Worm (Caenorhabditis elegans) whole organism, L1 larva: Measurements from ENCODE around the gene pdzd-8.

ENCODE experiments used
- C04F5.9 ChIP-seq: sonication (generic microtip); optimal IDR thresholded peaks from 2 replicates; lab custom pipeline; 2016; ENCODE audit warnings: missing genetic modification characterization, missing compliant biosample characterization
- C16A3.4 ChIP-seq: fragments of 150-350 bp; optimal IDR thresholded peaks from 2 replicates; lab custom pipeline; 2014; ENCODE audit warnings: missing biosample characterization, missing genetic modification characterization
- F16B12.6 ChIP-seq: fragments of 150-350 bp; optimal IDR thresholded peaks from 2 replicates; lab custom pipeline; 2014; ENCODE audit warnings: missing biosample characterization, missing genetic modification characterization
- Y116A8C.19 ChIP-seq: sonication (generic microtip); optimal IDR thresholded peaks from 2 replicates; lab custom pipeline; 2016; ENCODE audit warnings: missing compliant biosample characterization, missing genetic modification characterization, borderline replicate concordance
- aha-1 ChIP-seq: fragments of 150-350 bp; optimal IDR thresholded peaks from 2 replicates; lab custom pipeline; 2014; ENCODE audit warnings: missing biosample characterization, missing genetic modification characterization
- alr-1 ChIP-seq: fragments of 200-800 bp; sonication (Bioruptor generic); optimal IDR thresholded peaks from 2 replicates; lab custom pipeline; 2018; ENCODE audit warnings: borderline replicate concordance, mild to moderate bottlenecking, missing genetic modification characterization, missing compliant biosample characterization
- aly-2 ChIP-seq: fragments of 150-350 bp; optimal IDR thresholded peaks from 2 replicates; lab custom pipeline; 2014; ENCODE audit warnings: missing biosample characterization, missing genetic modification characterization
- ama-1 ChIP-seq: fragments of 150-350 bp; optimal IDR thresholded peaks from 2 replicates; lab custom pipeline; 2014
- ceh-82 ChIP-seq, 3 experiments: fragments of 150-350 bp in 1 of 3; sonication (generic microtip) in 2 of 3; optimal IDR thresholded peaks; 2 replicates each; lab custom pipeline; 2014 to 2017; ENCODE audit warnings: missing biosample characterization in 3 of 3, missing genetic modification characterization in 3 of 3
- ceh-88 ChIP-seq: fragments of 200-800 bp; sonication (Bioruptor generic); IDR thresholded peaks from 2 replicates; pipeline ENCODE4 v1.3.6; 2022; ENCODE audit warnings: missing genetic modification characterization, missing compliant biosample characterization
- ceh-90 ChIP-seq: sonication (generic microtip); optimal IDR thresholded peaks from 2 replicates; lab custom pipeline; 2016; ENCODE audit warnings: missing genetic modification characterization, missing compliant biosample characterization
- ces-1 ChIP-seq: fragments of 150-350 bp; optimal IDR thresholded peaks from 2 replicates; lab custom pipeline; 2014; ENCODE audit warnings: missing biosample characterization, missing genetic modification reagents, missing genetic modification characterization
- efl-1 ChIP-seq, 4 experiments: fragments of 150-350 bp; optimal IDR thresholded peaks in 3 of 4; peaks in 1 of 4; 1 replicate in 1 of 4; 2 replicates in 3 of 4; lab custom pipeline; 2014; ENCODE audit warnings: missing biosample characterization in 2 of 4, missing genetic modification characterization in 2 of 4, missing genetic modification reagents in 2 of 4
- efl-3 ChIP-seq: fragments of 200-800 bp; sonication (Bioruptor generic); optimal IDR thresholded peaks from 2 replicates; lab custom pipeline; 2018; ENCODE audit warnings: mild to moderate bottlenecking, missing genetic modification characterization, missing compliant biosample characterization
- egl-27 ChIP-seq, 2 experiments: fragments of 150-350 bp in 1 of 2; sonication (generic microtip); optimal IDR thresholded peaks; 3 replicates each; lab custom pipeline; 2017 to 2018; ENCODE audit warnings: missing biosample characterization in 2 of 2, missing genetic modification characterization in 2 of 2, missing genetic modification reagents in 2 of 2
- elt-2 ChIP-seq: sonication (generic microtip); optimal IDR thresholded peaks from 2 replicates; lab custom pipeline; 2016; ENCODE audit warnings: missing genetic modification characterization, mild to moderate bottlenecking, inconsistent platforms, missing compliant biosample characterization, missing genetic modification reagents
- elt-3 ChIP-seq, 6 experiments: fragments of 150-350 bp in 1 of 6; sonication (generic microtip); optimal IDR thresholded peaks; 2 replicates each; lab custom pipeline; 2017 to 2018; ENCODE audit warnings: missing biosample characterization in 6 of 6, missing genetic modification characterization in 6 of 6, inconsistent platforms in 1 of 6
- fkh-10 ChIP-seq: sonication (generic microtip); optimal IDR thresholded peaks from 2 replicates; lab custom pipeline; 2017; ENCODE audit warnings: missing biosample characterization, missing genetic modification reagents, missing genetic modification characterization
- fkh-8 ChIP-seq: sonication (generic microtip); optimal IDR thresholded peaks from 2 replicates; lab custom pipeline; 2016; ENCODE audit warnings: mild to moderate bottlenecking, missing genetic modification characterization, missing compliant biosample characterization
- grh-1 ChIP-seq: fragments of 200-800 bp; sonication (Bioruptor generic); IDR thresholded peaks from 2 replicates; pipeline ENCODE4 v1.3.6; 2022; ENCODE audit warnings: missing genetic modification reagents, missing genetic modification characterization, missing compliant biosample characterization
- hlh-17 ChIP-seq: fragments of 200-800 bp; sonication (Bioruptor generic); optimal IDR thresholded peaks from 2 replicates; lab custom pipeline; 2018; ENCODE audit warnings: missing genetic modification characterization, mild to moderate bottlenecking, missing compliant biosample characterization, moderate library complexity, borderline replicate concordance
- irx-1 ChIP-seq: sonication (generic microtip); optimal IDR thresholded peaks from 2 replicates; lab custom pipeline; 2016; ENCODE audit warnings: missing genetic modification characterization, missing compliant biosample characterization
- isw-1 ChIP-seq: fragments of 200-800 bp; sonication (Bioruptor generic); IDR thresholded peaks from 2 replicates; pipeline ENCODE4 v1.3.6; 2022; ENCODE audit warnings: missing genetic modification characterization, missing compliant biosample characterization
- lin-14 ChIP-seq: fragments of 200-800 bp; sonication (Bioruptor generic); optimal IDR thresholded peaks from 2 replicates; lab custom pipeline; 2018; ENCODE audit warnings: mild to moderate bottlenecking, missing genetic modification characterization, moderate library complexity, missing compliant biosample characterization
- lin-15B ChIP-seq: fragments of 150-350 bp; sonication (generic microtip); optimal IDR thresholded peaks from 3 replicates; lab custom pipeline; 2014; ENCODE audit warnings: missing biosample characterization, missing genetic modification characterization
- lin-35 ChIP-seq, 2 experiments: fragments of 150-350 bp; optimal IDR thresholded peaks; 2 replicates each; lab custom pipeline; 2014; ENCODE audit warnings: missing biosample characterization in 2 of 2, missing genetic modification characterization in 2 of 2, missing genetic modification reagents in 2 of 2
- lsy-2 ChIP-seq, 2 experiments: fragments of 150-350 bp; optimal IDR thresholded peaks; 2 replicates each; lab custom pipeline; 2014; ENCODE audit warnings: missing biosample characterization in 2 of 2, missing genetic modification characterization in 2 of 2
- mdl-1 ChIP-seq, 2 experiments: fragments of 150-350 bp; optimal IDR thresholded peaks; 2 replicates each; lab custom pipeline; 2014 to 2017; ENCODE audit warnings: missing biosample characterization in 2 of 2, missing genetic modification characterization in 2 of 2, inconsistent platforms in 1 of 2
- mef-2 ChIP-seq: fragments of 150-350 bp; optimal IDR thresholded peaks from 2 replicates; lab custom pipeline; 2014; ENCODE audit warnings: missing biosample characterization, missing genetic modification characterization
- mep-1 ChIP-seq: fragments of 150-350 bp; optimal IDR thresholded peaks from 2 replicates; lab custom pipeline; 2014; ENCODE audit warnings: missing biosample characterization, missing genetic modification characterization
- nhr-237 ChIP-seq: fragments of 150-350 bp; optimal IDR thresholded peaks from 2 replicates; lab custom pipeline; 2014; ENCODE audit warnings: missing biosample characterization, missing genetic modification characterization
- nhr-28 ChIP-seq: fragments of 150-350 bp; optimal IDR thresholded peaks from 2 replicates; lab custom pipeline; 2014; ENCODE audit warnings: missing biosample characterization, missing genetic modification characterization
- nhr-71 ChIP-seq: sonication (generic microtip); optimal IDR thresholded peaks from 2 replicates; lab custom pipeline; 2016; ENCODE audit warnings: mild to moderate bottlenecking, missing genetic modification characterization, moderate library complexity, missing compliant biosample characterization
- nhr-84 ChIP-seq: sonication (generic microtip); optimal IDR thresholded peaks from 2 replicates; lab custom pipeline; 2017; ENCODE audit warnings: missing biosample characterization, missing genetic modification characterization
- nhr-85 ChIP-seq: sonication (generic microtip); peaks from one replicate; lab custom pipeline; 2016; ENCODE audit warnings: missing genetic modification characterization, inconsistent platforms, missing compliant biosample characterization
- nhr-90 ChIP-seq: sonication (generic microtip); optimal IDR thresholded peaks from 2 replicates; lab custom pipeline; 2016; ENCODE audit warnings: mild to moderate bottlenecking, missing genetic modification characterization, missing compliant biosample characterization; ENCODE audit not compliant: poor library complexity
- pax-3 ChIP-seq: fragments of 200-800 bp; sonication (Bioruptor generic); optimal IDR thresholded peaks from 2 replicates; lab custom pipeline; 2018; ENCODE audit warnings: mild to moderate bottlenecking, missing genetic modification characterization, moderate library complexity, missing compliant biosample characterization
- pqm-1 ChIP-seq: sonication (generic microtip); optimal IDR thresholded peaks from 3 replicates; lab custom pipeline; 2017; ENCODE audit warnings: missing biosample characterization, missing genetic modification characterization
- rnt-1 ChIP-seq: sonication (generic microtip); optimal IDR thresholded peaks from 2 replicates; lab custom pipeline; 2016; ENCODE audit warnings: mild to moderate bottlenecking, missing genetic modification characterization, moderate library complexity, missing compliant biosample characterization
- snpc-4 ChIP-seq: fragments of 150-350 bp; optimal IDR thresholded peaks from 2 replicates; lab custom pipeline; 2014; ENCODE audit warnings: missing biosample characterization, missing genetic modification characterization
- sox-4 ChIP-seq: sonication (generic microtip); optimal IDR thresholded peaks from 2 replicates; lab custom pipeline; 2016; ENCODE audit warnings: missing genetic modification characterization, missing compliant biosample characterization
- swsn-7 ChIP-seq: sonication (generic microtip); optimal IDR thresholded peaks from 2 replicates; lab custom pipeline; 2016; ENCODE audit warnings: missing genetic modification characterization, missing compliant biosample characterization
- tlp-1 ChIP-seq: fragments of 150-350 bp; optimal IDR thresholded peaks from 2 replicates; lab custom pipeline; 2014; ENCODE audit warnings: missing biosample characterization, missing genetic modification characterization
- unc-86 ChIP-seq: sonication (generic microtip); optimal IDR thresholded peaks from 2 replicates; lab custom pipeline; 2016; ENCODE audit warnings: missing genetic modification characterization, missing compliant biosample characterization
- xbp-1 ChIP-seq: sonication (generic microtip); optimal IDR thresholded peaks from 2 replicates; lab custom pipeline; 2016; ENCODE audit warnings: missing genetic modification characterization, missing compliant biosample characterization
- zag-1 ChIP-seq: fragments of 150-350 bp; optimal IDR thresholded peaks from 2 replicates; lab custom pipeline; 2014; ENCODE audit warnings: missing biosample characterization, missing genetic modification characterization
- zip-4 ChIP-seq: fragments of 200-800 bp; sonication (Bioruptor generic); optimal IDR thresholded peaks from 2 replicates; lab custom pipeline; 2018; ENCODE audit warnings: mild to moderate bottlenecking, missing genetic modification characterization, moderate library complexity, missing compliant biosample characterization
- ztf-4 ChIP-seq: fragments of 150-350 bp; optimal IDR thresholded peaks from 2 replicates; lab custom pipeline; 2014; ENCODE audit warnings: missing biosample characterization, missing genetic modification characterization

Gene pdzd-8

ce11 chrIV:8947146-8947545 lies 28.2 kb upstream of the pdzd-8 start (continued):
- TF ChIP-seq F16B12.6: no peak
- peak; percentile 94 for TF ChIP-seq lin-14 (GFP tag; lab: Kevin White, UChicago)
- TF ChIP-seq C16A3.4 (tag; lab: Kevin White, UChicago): no peak
- TF ChIP-seq efl-1 (optimal IDR thresholded peaks at IDR 0.05; lab: Kevin White, UChicago): peak in 1 of 2 experiments; percentile 33
- TF ChIP-seq efl-1 (GFP tag; optimal IDR thresholded peaks at IDR 0.05 in 1 of 2; lab: Kevin White, UChicago): peak; percentile 17 to 32
- TF ChIP-seq snpc-4 (tag; lab: Kevin White, UChicago): peak; percentile 50
- TF ChIP-seq ceh-82 (tag; optimal IDR thresholded peaks at IDR 0.05; lab: Kevin White, UChicago): peak in 1 of 3 experiments; percentile 19

ce11 chrIV:8949078-8950039 lies 26.0 kb upstream of the pdzd-8 start:
- TF ChIP-seq ceh-88 (GFP tag; lab: Robert Waterston, UW) (peak; percentile 43; the same call in 1 of the 2 replicates), nhr-90 (tag; lab: Kevin White, UChicago) (peak; percentile 92), hlh-17 (GFP tag; lab: Kevin White, UChicago) (no peak), fkh-8 (tag; lab: Kevin White, UChicago) (peak; percentile 43), tlp-1 (tag; lab: Kevin White, UChicago) (no peak), mef-2 (tag; lab: Kevin White, UChicago) (no peak), lin-35 (GFP tag; optimal IDR thresholded peaks at IDR 0.05; lab: Kevin White, UChicago) (peak; percentile 9 to 91), efl-3 (GFP tag; lab: Kevin White, UChicago) (no peak), zag-1 (tag; lab: Kevin White, UChicago) (no peak), swsn-7 (tag; lab: Kevin White, UChicago) (peak; percentile 70), egl-27 (tag; optimal IDR thresholded peaks at IDR 0.05; lab: Kevin White, UChicago) (no peak), F16B12.6 (no peak), nhr-84 (no peak), aha-1 (tag; lab: Kevin White, UChicago) (no peak), lsy-2 (tag; optimal IDR thresholded peaks at IDR 0.05; lab: Kevin White, UChicago) (peak; percentile 81 to 82), irx-1 (tag; lab: Kevin White, UChicago) (peak; percentile 65), Y116A8C.19 (tag; lab: Kevin White, UChicago) (no peak), snpc-4 (tag; lab: Kevin White, UChicago) (peak; percentile 63), lin-15B (tag; lab: Kevin White, UChicago) (no peak), ces-1 (GFP tag; lab: Kevin White, UChicago) (no peak), ceh-90 (tag; lab: Kevin White, UChicago) (no peak), grh-1 (GFP tag; lab: Robert Waterston, UW) (peak; percentile 94; the same call in 1 of the 2 replicates), unc-86 (tag; lab: Kevin White, UChicago) (no peak), mdl-1 (tag; optimal IDR thresholded peaks at IDR 0.05; lab: Kevin White, UChicago) (peak in 1 of 2 experiments; percentile 99), alr-1 (no peak), nhr-85 (peak; percentile 100), C16A3.4 (tag; lab: Kevin White, UChicago) (peak; percentile 51), zip-4 (GFP tag; lab: Kevin White, UChicago) (no peak), ztf-4 (tag; lab: Kevin White, UChicago) (no peak), nhr-28 (tag; lab: Kevin White, UChicago) (no peak), elt-3 (tag; optimal IDR thresholded peaks at IDR 0.05; lab: Kevin White, UChicago) (peak in 2 of 6 experiments; percentile 86 to 88), rnt-1 (tag; lab: Kevin White, UChicago) (peak; percentile 29), pqm-1 (no peak), aly-2 (tag; lab: Kevin White, UChicago) (no peak), isw-1 (GFP tag; lab: Robert Waterston, UW) (peak; percentile 21; the same call in 1 of the 2 replicates), C04F5.9 (tag; lab: Kevin White, UChicago) (peak; percentile 32), elt-2 (peak; percentile 58), pax-3 (tag; lab: Kevin White, UChicago) (peak; percentile 65), fkh-10 (GFP tag; lab: Kevin White, UChicago) (no peak), nhr-237 (tag; lab: Kevin White, UChicago) (no peak), sox-4 (no peak), nhr-71 (peak; percentile 94), mep-1 (tag; lab: Kevin White, UChicago) (peak; percentile 90), xbp-1 (tag; lab: Kevin White, UChicago) (peak; percentile 64), ama-1 (peak; percentile 60)
